Fruit fly (Drosophila melanogaster): Measurements from ENCODE around the gene CG3638.

- TF ChIP-seq rn (GFP tag; IDR thresholded peaks at IDR 0.05) (no peak), gl (tag; optimal IDR thresholded peaks at IDR 0.05) (no peak), CG15710 (tag; optimal IDR thresholded peaks at IDR 0.05) (no peak), Pif1A (GFP tag; optimal IDR thresholded peaks at IDR 0.05) (no peak), CG9948 (tag; optimal IDR thresholded peaks at IDR 0.05) (no peak), EcR (GFP tag; optimal IDR thresholded peaks at IDR 0.05) (no peak), fd96Ca (GFP tag; IDR thresholded peaks at IDR 0.05) (no peak), CG14655 (GFP tag; optimal IDR thresholded peaks at IDR 0.05) (no peak), CG34367 (tag; optimal IDR thresholded peaks at IDR 0.05) (no peak), Snoo (tag; optimal IDR thresholded peaks at IDR 0.05) (no peak)
These were observed 2.5 kb downstream of the CG3638 start for dm6 chrX:1233989-1234388.
